Fruit fly (Drosophila melanogaster) whole organism, wandering third instar larva: ENCODE data around the gene CG4594.

Experiments used
- CG32264 ChIP-seq: fragments of 200-800 bp; sonication (Bioruptor generic); optimal IDR thresholded peaks from 2 replicates; lab custom pipeline; 2016; ENCODE audit warnings: missing biosample characterization, missing genetic modification characterization
- CG9705 ChIP-seq: fragments of 200-800 bp; sonication (Bioruptor generic); optimal IDR thresholded peaks from 2 replicates; lab custom pipeline; 2018; ENCODE audit warnings: missing biosample characterization, mild to moderate bottlenecking, missing genetic modification characterization
- CrebA ChIP-seq: fragments of 200-800 bp; sonication (Bioruptor generic); optimal IDR thresholded peaks from 2 replicates; lab custom pipeline; 2016; ENCODE audit warnings: missing biosample characterization, mild to moderate bottlenecking, missing genetic modification characterization, borderline replicate concordance
- Dfd ChIP-seq: fragments of >200 bp; optimal IDR thresholded peaks from 2 replicates; lab custom pipeline; 2017; ENCODE audit warnings: missing biosample characterization, missing genetic modification characterization
- Dif ChIP-seq: fragments of 200-275, 200-300 bp; sonication (Bioruptor generic); optimal IDR thresholded peaks from 2 replicates; lab custom pipeline; 2018; ENCODE audit warnings: missing biosample characterization, missing genetic modification characterization; ENCODE audit not compliant: partially characterized antibody
- GATAd ChIP-seq: sonication (Bioruptor generic); optimal IDR thresholded peaks from 2 replicates; lab custom pipeline; 2016; ENCODE audit warnings: missing biosample characterization, missing genetic modification characterization
- HLH106 ChIP-seq: fragments of 200-800 bp; optimal IDR thresholded peaks from 3 replicates; lab custom pipeline; 2019; ENCODE audit warnings: missing biosample characterization, mild to moderate bottlenecking, missing genetic modification characterization, moderate library complexity
- Hnf4 ChIP-seq: fragments of 200-800 bp; sonication (Bioruptor generic); optimal IDR thresholded peaks from 2 replicates; lab custom pipeline; 2016; ENCODE audit warnings: missing biosample characterization, mild to moderate bottlenecking, missing genetic modification characterization
- Hr78 ChIP-seq: fragments of >200 bp; optimal IDR thresholded peaks from 2 replicates; lab custom pipeline; 2017; ENCODE audit warnings: missing biosample characterization, missing genetic modification characterization
- Hr83 ChIP-seq: fragments of 200-300 bp; sonication (Bioruptor generic); optimal IDR thresholded peaks from 2 replicates; lab custom pipeline; 2016; ENCODE audit warnings: missing biosample characterization, mild to moderate bottlenecking, missing genetic modification characterization, moderate library complexity; ENCODE audit not compliant: poor library complexity, severe bottlenecking
- Jra ChIP-seq: sonication (Bioruptor generic); optimal IDR thresholded peaks from 2 replicates; lab custom pipeline; 2016; ENCODE audit warnings: missing biosample characterization, missing genetic modification characterization
- Mio ChIP-seq: sonication (Bioruptor generic); optimal IDR thresholded peaks from 2 replicates; lab custom pipeline; 2016; ENCODE audit warnings: missing biosample characterization, missing genetic modification characterization
- Myc ChIP-seq: fragments of >200 bp; optimal IDR thresholded peaks from 2 replicates; lab custom pipeline; 2017
- N ChIP-seq: fragments of >200 bp; optimal IDR thresholded peaks from 2 replicates; lab custom pipeline; 2018; ENCODE audit warnings: missing biosample characterization, missing external identifiers, missing genetic modification characterization
- OdsH ChIP-seq: fragments of 200-800 bp; sonication (Bioruptor generic); optimal IDR thresholded peaks from 2 replicates; lab custom pipeline; 2016; ENCODE audit warnings: missing biosample characterization, mild to moderate bottlenecking, missing genetic modification characterization
- Rel ChIP-seq, 2 experiments: fragments of 200-800 bp; sonication (Bioruptor generic) in 1 of 2; optimal IDR thresholded peaks; 2 replicates in 1 of 2; 3 replicates in 1 of 2; lab custom pipeline; 2016 to 2019; ENCODE audit warnings: mild to moderate bottlenecking in 2 of 2, missing biosample characterization in 2 of 2, missing genetic modification characterization in 2 of 2, moderate library complexity in 1 of 2
- Sp1 ChIP-seq: fragments of 200-800 bp; sonication (Bioruptor generic); optimal IDR thresholded peaks from 3 replicates; lab custom pipeline; 2019; ENCODE audit warnings: missing biosample characterization, mild to moderate bottlenecking, missing genetic modification characterization, moderate library complexity
- Vsx2 ChIP-seq: fragments of 200-300, 225-300 bp; sonication (Bioruptor generic); optimal IDR thresholded peaks from 2 replicates; lab custom pipeline; 2018; ENCODE audit warnings: missing biosample characterization, missing genetic modification characterization; ENCODE audit not compliant: partially characterized antibody
- br ChIP-seq: fragments of 200-800 bp; sonication (Bioruptor generic); optimal IDR thresholded peaks from 2 replicates; lab custom pipeline; 2016; ENCODE audit warnings: missing biosample characterization, missing genetic modification characterization
- dl ChIP-seq, 2 experiments: fragments of 175-275, 200-275 bp in 1 of 2; fragments of 200-275 bp in 1 of 2; sonication (Bioruptor generic); optimal IDR thresholded peaks; lab custom pipeline; 2018; ENCODE audit warnings: mild to moderate bottlenecking in 2 of 2, missing biosample characterization in 2 of 2, missing genetic modification characterization in 2 of 2, moderate library complexity in 2 of 2; ENCODE audit not compliant: partially characterized antibody in 2 of 2, insufficient read depth in 1 of 2
- dmrt93B ChIP-seq: fragments of 200-800 bp; sonication (Bioruptor generic); optimal IDR thresholded peaks from 2 replicates; lab custom pipeline; 2018; ENCODE audit warnings: missing biosample characterization, mild to moderate bottlenecking, missing genetic modification characterization
- dsf ChIP-seq: sonication (Bioruptor generic); optimal IDR thresholded peaks from 2 replicates; lab custom pipeline; 2016; ENCODE audit warnings: missing biosample characterization, missing genetic modification characterization, borderline replicate concordance
- ey ChIP-seq: fragments of 200-800 bp; sonication (Bioruptor generic); optimal IDR thresholded peaks from 2 replicates; lab custom pipeline; 2016; ENCODE audit warnings: missing biosample characterization, missing genetic modification characterization
- foxo ChIP-seq, 2 experiments: fragments of 200-800 bp; sonication (Bioruptor generic); optimal IDR thresholded peaks; 2 replicates in 1 of 2; 3 replicates in 1 of 2; lab custom pipeline; 2016 to 2017; ENCODE audit warnings: missing biosample characterization in 2 of 2, missing genetic modification characterization in 2 of 2
- fru ChIP-seq: fragments of 200-800 bp; sonication (Bioruptor generic); optimal IDR thresholded peaks from 3 replicates; lab custom pipeline; 2016; ENCODE audit warnings: missing biosample characterization, mild to moderate bottlenecking, missing genetic modification characterization
- h ChIP-seq: fragments of 200-800 bp; sonication (Bioruptor generic); optimal IDR thresholded peaks from 3 replicates; lab custom pipeline; 2016; ENCODE audit warnings: missing biosample characterization, mild to moderate bottlenecking, missing genetic modification characterization
- lola ChIP-seq: fragments of >200 bp; optimal IDR thresholded peaks from 2 replicates; lab custom pipeline; 2017; ENCODE audit warnings: missing biosample characterization, missing genetic modification characterization
- pan ChIP-seq: fragments of >200 bp; optimal IDR thresholded peaks from 2 replicates; lab custom pipeline; 2017
- psq ChIP-seq: fragments of 200-800 bp; sonication (Bioruptor generic); optimal IDR thresholded peaks from 3 replicates; lab custom pipeline; 2017; ENCODE audit warnings: missing biosample characterization, mild to moderate bottlenecking, missing genetic modification characterization, moderate library complexity
- rgr ChIP-seq: fragments of 200-800 bp; sonication (Bioruptor generic); optimal IDR thresholded peaks from 3 replicates; lab custom pipeline; 2016; ENCODE audit warnings: missing biosample characterization, mild to moderate bottlenecking, missing genetic modification characterization
- sage ChIP-seq: fragments of 200-800 bp; sonication (Bioruptor generic); optimal IDR thresholded peaks from 2 replicates; lab custom pipeline; 2016; ENCODE audit warnings: missing biosample characterization, mild to moderate bottlenecking, missing genetic modification characterization
- sv ChIP-seq: fragments of 200-800 bp; sonication (Bioruptor generic); optimal IDR thresholded peaks from 3 replicates; lab custom pipeline; 2016; ENCODE audit warnings: missing biosample characterization, missing genetic modification characterization
- tai ChIP-seq: sonication (Bioruptor generic); optimal IDR thresholded peaks from 2 replicates; lab custom pipeline; 2016; ENCODE audit warnings: missing biosample characterization, missing genetic modification characterization
- usp ChIP-seq: fragments of >200 bp; optimal IDR thresholded peaks from 2 replicates; lab custom pipeline; 2017; ENCODE audit warnings: missing biosample characterization, missing genetic modification characterization
- woc ChIP-seq: sonication (Bioruptor generic); optimal IDR thresholded peaks from 2 replicates; lab custom pipeline; 2016; ENCODE audit warnings: missing biosample characterization, mild to moderate bottlenecking, missing genetic modification characterization

Gene CG4594

dm6 chr2L:9912570-9913260, 7.2 kb upstream of the CG4594 start, which contains the start of the genes Etl1 and Srp54:
Gene Etl1, minus strand, starts transcription at chr2L:9912608.
Gene Srp54, plus strand, starts transcription at chr2L:9912911.
- TF ChIP-seq foxo (GFP tag; optimal IDR thresholded peaks at IDR 0.05; lab: Kevin White, UChicago) (peak in 1 of 2 experiments; percentile 25), Jra (GFP tag; lab: Kevin White, UChicago) (peak; percentile 30), Myc (lab: Kevin White, UChicago) (peak; percentile 2), Hnf4 (GFP tag; lab: Kevin White, UChicago) (peak; percentile 31), h (peak; percentile 13), usp (GFP tag; lab: Kevin White, UChicago) (no peak), dmrt93B (GFP tag; lab: Kevin White, UChicago) (no peak), Rel (GFP tag; optimal IDR thresholded peaks at IDR 0.05; lab: Kevin White, UChicago) (no peak), Rel (tag; optimal IDR thresholded peaks at IDR 0.05; lab: Kevin White, UChicago) (peak; percentile 1), Hr83 (GFP tag; lab: Kevin White, UChicago) (peak; percentile 2)

dm6 chr2L:9915011-9915850, 4.7 kb upstream of the CG4594 start, which contains the start of gene yip2:
Gene yip2, plus strand, starts transcription at chr2L:9915253.
- TF ChIP-seq h (peak; percentile 61), ey (peak; percentile 42), OdsH (GFP tag; lab: Kevin White, UChicago) (peak; percentile 35), Rel (GFP tag; optimal IDR thresholded peaks at IDR 0.05; lab: Kevin White, UChicago) (peak; percentile 86), Rel (tag; optimal IDR thresholded peaks at IDR 0.05; lab: Kevin White, UChicago) (peak; percentile 71), sage (GFP tag; lab: Kevin White, UChicago) (peak; percentile 58), woc (GFP tag; lab: Kevin White, UChicago) (peak; percentile 61), rgr (GFP tag; lab: Kevin White, UChicago) (peak; percentile 61), Dfd (no peak), Jra (GFP tag; lab: Kevin White, UChicago) (peak; percentile 85), fru (GFP tag; lab: Kevin White, UChicago) (peak; percentile 64), CG9705 (peak; percentile 48), Hnf4 (GFP tag; lab: Kevin White, UChicago) (peak; percentile 100), Hr78 (GFP tag; lab: Kevin White, UChicago) (no peak), HLH106 (tag; lab: Kevin White, UChicago) (peak; percentile 35), pan (lab: Kevin White, UChicago) (no peak), psq (GFP tag; lab: Kevin White, UChicago) (peak; percentile 43), foxo (GFP tag; optimal IDR thresholded peaks at IDR 0.05; lab: Kevin White, UChicago) (peak; percentile 17 to 59), Sp1 (GFP tag; lab: Kevin White, UChicago) (peak; percentile 82), usp (GFP tag; lab: Kevin White, UChicago) (no peak), Hr83 (GFP tag; lab: Kevin White, UChicago) (peak; percentile 22), Myc (lab: Kevin White, UChicago) (no peak), dsf (peak; percentile 19), br (GFP tag; lab: Kevin White, UChicago) (peak; percentile 65), sv (GFP tag; lab: Kevin White, UChicago) (peak; percentile 26), N (no peak)

- peak; percentile 70 for TF ChIP-seq Jra (GFP tag; lab: Kevin White, UChicago)
- TF ChIP-seq dmrt93B (GFP tag; lab: Kevin White, UChicago) = peak; percentile 19
- TF ChIP-seq Myc (lab: Kevin White, UChicago) = no peak
- peak; percentile 61 for TF ChIP-seq rgr (GFP tag; lab: Kevin White, UChicago)
- TF ChIP-seq Hnf4 (GFP tag; lab: Kevin White, UChicago) = peak; percentile 86
- no peak for TF ChIP-seq Hr78 (GFP tag; lab: Kevin White, UChicago)
- peak; percentile 28 for TF ChIP-seq dsf
- TF ChIP-seq lola = no peak
- TF ChIP-seq Mio (GFP tag; lab: Kevin White, UChicago) = no peak
- peak in 1 of 2 experiments; percentile 83 for TF ChIP-seq foxo (GFP tag; optimal IDR thresholded peaks at IDR 0.05; lab: Kevin White, UChicago)
- peak; percentile 31 for TF ChIP-seq CG9705
- TF ChIP-seq CG32264 (GFP tag; lab: Kevin White, UChicago) = no peak
- no peak for TF ChIP-seq usp (GFP tag; lab: Kevin White, UChicago)
- TF ChIP-seq CrebA (GFP tag; lab: Kevin White, UChicago) = peak; percentile 97
- TF ChIP-seq Sp1 (GFP tag; lab: Kevin White, UChicago) = peak; percentile 68
- peak; percentile 70 for TF ChIP-seq h
- TF ChIP-seq Vsx2 (GFP tag; lab: Kevin White, UChicago) = no peak
- peak; percentile 47 for TF ChIP-seq sv (GFP tag; lab: Kevin White, UChicago)
- no peak for TF ChIP-seq N
- TF ChIP-seq tai (GFP tag; lab: Kevin White, UChicago) = no peak
- peak; percentile 56 for TF ChIP-seq Hr83 (GFP tag; lab: Kevin White, UChicago)
- peak in 1 of 2 experiments; percentile 5 for TF ChIP-seq dl (GFP tag; optimal IDR thresholded peaks at IDR 0.05; lab: Kevin White, UChicago; ENCODE audit: insufficient read depth in 1 of 2, partially characterized antibody in 2 of 2)
- TF ChIP-seq ey = peak; percentile 57
- peak; percentile 45 for TF ChIP-seq Dif (GFP tag; lab: Kevin White, UChicago)
- TF ChIP-seq HLH106 (tag; lab: Kevin White, UChicago) = peak; percentile 68
- TF ChIP-seq GATAd (GFP tag; lab: Kevin White, UChicago) = no peak
- peak; percentile 36 for TF ChIP-seq woc (GFP tag; lab: Kevin White, UChicago)
- TF ChIP-seq pan (lab: Kevin White, UChicago) = no peak
Measured at dm6 chr2L:9918020-9918959, 1.7 kb upstream of the CG4594 start, which contains the start of the genes CG5885 and CG4598. Gene CG5885, minus strand, starts transcription at chr2L:9918330. Gene CG4598, plus strand, starts transcription at chr2L:9918618.
